Worm (Caenorhabditis elegans) whole organism, young adult: ENCODE results near the gene ttn-1.

Experiments used
- B0019.2 ChIP-seq: fragments of 200-800 bp; sonication (Bioruptor generic); conservative IDR thresholded peaks from 2 replicates; pipeline ENCODE4 v1.3.6; 2022; ENCODE audit warnings: missing genetic modification reagents, missing genetic modification characterization, missing compliant biosample characterization
- B0035.1 ChIP-seq: sonication (generic microtip); optimal IDR thresholded peaks from 2 replicates; lab custom pipeline; 2016; ENCODE audit warnings: missing genetic modification characterization, mild to moderate bottlenecking, missing compliant biosample characterization, missing genotype, missing genetic modification reagents
- B0336.3 ChIP-seq: fragments of 200-800 bp; sonication (Bioruptor generic); IDR thresholded peaks from 2 replicates; pipeline ENCODE4 v1.3.6; 2022; ENCODE audit warnings: missing genetic modification characterization, missing compliant biosample characterization
- F10E7.11 ChIP-seq: sonication (generic microtip); optimal IDR thresholded peaks from 2 replicates; lab custom pipeline; 2017; ENCODE audit warnings: mild to moderate bottlenecking, missing genetic modification characterization, moderate library complexity, missing compliant biosample characterization
- F22D6.2 ChIP-seq: sonication (generic microtip); optimal IDR thresholded peaks from 2 replicates; lab custom pipeline; 2016; ENCODE audit warnings: mild to moderate bottlenecking, missing genetic modification characterization, missing compliant biosample characterization
- F37B4.10 ChIP-seq: fragments of 200-800 bp; sonication (Bioruptor generic); IDR thresholded peaks from 2 replicates; pipeline ENCODE4 v1.3.6; 2022; ENCODE audit warnings: missing genetic modification characterization, missing compliant biosample characterization
- F52B5.7 ChIP-seq: sonication (generic microtip); optimal IDR thresholded peaks from 2 replicates; lab custom pipeline; 2016; ENCODE audit warnings: mild to moderate bottlenecking, missing genetic modification characterization, missing compliant biosample characterization
- F57C9.4 ChIP-seq: sonication (generic microtip); optimal IDR thresholded peaks from 2 replicates; lab custom pipeline; 2017; ENCODE audit warnings: mild to moderate bottlenecking, missing genetic modification characterization, missing compliant biosample characterization
- K11D2.4 ChIP-seq: fragments of 200-800 bp; sonication (Bioruptor generic); IDR thresholded peaks from 2 replicates; pipeline ENCODE4 v1.3.6; 2022; ENCODE audit warnings: missing genetic modification reagents, missing genetic modification characterization, missing compliant biosample characterization
- Y53G8AR.9 ChIP-seq: fragments of 200-800 bp; sonication (Bioruptor generic); conservative IDR thresholded peaks from 2 replicates; pipeline ENCODE4 v1.3.6; 2022; ENCODE audit warnings: missing genetic modification reagents, missing genetic modification characterization, missing compliant biosample characterization
- Y56A3A.18 ChIP-seq: fragments of 200-800 bp; sonication (Bioruptor generic); IDR thresholded peaks from 2 replicates; pipeline ENCODE4 v1.3.6; 2022; ENCODE audit warnings: missing genetic modification reagents, missing genetic modification characterization, missing compliant biosample characterization
- aptf-2 ChIP-seq: fragments of 200-800 bp; sonication (Bioruptor generic); conservative IDR thresholded peaks from 2 replicates; pipeline ENCODE4 v1.3.6; 2022; ENCODE audit warnings: missing genetic modification reagents, missing genetic modification characterization, missing compliant biosample characterization
- attf-3 ChIP-seq: fragments of 200-800 bp; sonication (Bioruptor generic); conservative IDR thresholded peaks from 2 replicates; pipeline ENCODE4 v1.3.6; 2022; ENCODE audit warnings: missing genetic modification reagents, missing genetic modification characterization, missing compliant biosample characterization
- attf-5 ChIP-seq: fragments of 200-800 bp; sonication (Bioruptor generic); optimal IDR thresholded peaks from 2 replicates; lab custom pipeline; 2018; ENCODE audit warnings: mild to moderate bottlenecking, missing genetic modification characterization, missing compliant biosample characterization
- ccch-3 ChIP-seq: fragments of 200-800 bp; sonication (Bioruptor generic); optimal IDR thresholded peaks from 2 replicates; lab custom pipeline; 2018; ENCODE audit warnings: mild to moderate bottlenecking, missing genetic modification characterization, missing compliant biosample characterization
- cebp-2 ChIP-seq: fragments of 200-800 bp; sonication (Bioruptor generic); IDR thresholded peaks from 2 replicates; pipeline ENCODE4 v1.3.6; 2022; ENCODE audit warnings: missing genetic modification characterization, missing compliant biosample characterization
- ceh-100 ChIP-seq: fragments of 200-800 bp; sonication (Bioruptor generic); IDR thresholded peaks from 2 replicates; pipeline ENCODE4 v1.3.6; 2022; ENCODE audit warnings: missing genetic modification reagents, missing genetic modification characterization, missing compliant biosample characterization
- ceh-27 ChIP-seq: fragments of 200-800 bp; sonication (Bioruptor generic); optimal IDR thresholded peaks from 2 replicates; lab custom pipeline; 2018; ENCODE audit warnings: mild to moderate bottlenecking, missing genetic modification characterization, moderate library complexity, missing compliant biosample characterization
- ceh-40 ChIP-seq: fragments of 200-800 bp; sonication (Bioruptor generic); IDR thresholded peaks from 2 replicates; pipeline ENCODE4 v1.3.6; 2022; ENCODE audit warnings: missing genetic modification characterization, missing compliant biosample characterization
- ceh-58 ChIP-seq: fragments of 200-800 bp; sonication (Bioruptor generic); IDR thresholded peaks from 2 replicates; pipeline ENCODE4 v1.3.6; 2022; ENCODE audit warnings: missing genetic modification characterization, missing compliant biosample characterization
- dox-1 ChIP-seq: fragments of 200-800 bp; sonication (Bioruptor generic); IDR thresholded peaks from 2 replicates; pipeline ENCODE4 v1.3.6; 2022; ENCODE audit warnings: missing genetic modification reagents, missing genetic modification characterization, missing compliant biosample characterization
- egl-18 ChIP-seq: fragments of 200-800 bp; sonication (Bioruptor generic); IDR thresholded peaks from 2 replicates; pipeline ENCODE4 v1.3.6; 2022; ENCODE audit warnings: missing genetic modification reagents, missing genetic modification characterization, missing compliant biosample characterization
- hlh-26 ChIP-seq: fragments of 200-800 bp; sonication (Bioruptor generic); conservative IDR thresholded peaks from 2 replicates; pipeline ENCODE4 v1.3.6; 2022; ENCODE audit warnings: missing genetic modification reagents, missing genetic modification characterization, missing compliant biosample characterization
- hrde-1 ChIP-seq: sonication (generic microtip); optimal IDR thresholded peaks from 2 replicates; lab custom pipeline; 2016; ENCODE audit warnings: missing genetic modification characterization, mild to moderate bottlenecking, missing compliant biosample characterization, moderate library complexity, missing genotype, missing genetic modification reagents, borderline replicate concordance
- hsf-1 ChIP-seq: fragments of 200-800 bp; sonication (Bioruptor generic); IDR thresholded peaks from 2 replicates; pipeline ENCODE4 v1.3.6; 2022; ENCODE audit warnings: missing genetic modification reagents, missing genetic modification characterization, missing compliant biosample characterization
- lir-1 ChIP-seq: fragments of 200-800 bp; sonication (Bioruptor generic); conservative IDR thresholded peaks from 2 replicates; pipeline ENCODE4 v1.3.6; 2022; ENCODE audit warnings: missing genetic modification reagents, missing genetic modification characterization, missing compliant biosample characterization
- lsl-1 ChIP-seq: fragments of 200-800 bp; sonication (Bioruptor generic); optimal IDR thresholded peaks from 2 replicates; lab custom pipeline; 2018; ENCODE audit warnings: mild to moderate bottlenecking, missing genetic modification characterization, moderate library complexity, missing compliant biosample characterization
- madf-10 ChIP-seq: sonication (generic microtip); optimal IDR thresholded peaks from 2 replicates; lab custom pipeline; 2016; ENCODE audit warnings: mild to moderate bottlenecking, missing genetic modification characterization, missing compliant biosample characterization
- madf-3 ChIP-seq: fragments of 200-800 bp; sonication (Bioruptor generic); IDR thresholded peaks from 2 replicates; pipeline ENCODE4 v1.3.6; 2022; ENCODE audit warnings: missing genetic modification reagents, missing genetic modification characterization, missing compliant biosample characterization
- madf-6 ChIP-seq: fragments of 200-800 bp; sonication (Bioruptor generic); IDR thresholded peaks from 2 replicates; pipeline ENCODE4 v1.3.6; 2022; ENCODE audit warnings: missing genetic modification reagents, missing genetic modification characterization, missing compliant biosample characterization
- mel-28 ChIP-seq: sonication (generic microtip); optimal IDR thresholded peaks from 2 replicates; lab custom pipeline; 2016; ENCODE audit warnings: borderline replicate concordance, mild to moderate bottlenecking, missing genetic modification characterization, missing compliant biosample characterization
- mxl-1 ChIP-seq: sonication (generic microtip); optimal IDR thresholded peaks from 2 replicates; lab custom pipeline; 2016; ENCODE audit warnings: missing genetic modification characterization, missing compliant biosample characterization
- nfyb-1 ChIP-seq: fragments of 200-800 bp; sonication (Bioruptor generic); IDR thresholded peaks from 2 replicates; pipeline ENCODE4 v1.3.6; 2022; ENCODE audit warnings: missing genetic modification reagents, missing genetic modification characterization, missing compliant biosample characterization
- nhr-80 ChIP-seq: sonication (generic microtip); optimal IDR thresholded peaks from 2 replicates; lab custom pipeline; 2016; ENCODE audit warnings: missing genetic modification characterization, missing compliant biosample characterization
- nhr-90 ChIP-seq: sonication (generic microtip); optimal IDR thresholded peaks from 2 replicates; lab custom pipeline; 2016; ENCODE audit warnings: missing genotype, mild to moderate bottlenecking, missing genetic modification characterization, missing compliant biosample characterization
- pbrm-1 ChIP-seq: fragments of 200-800 bp; sonication (Bioruptor generic); IDR thresholded peaks from 2 replicates; pipeline ENCODE4 v1.3.6; 2022; ENCODE audit warnings: missing genetic modification reagents, missing genetic modification characterization, missing compliant biosample characterization
- rcor-1 ChIP-seq: fragments of 200-800 bp; sonication (Bioruptor generic); IDR thresholded peaks from 2 replicates; pipeline ENCODE4 v1.3.6; 2022; ENCODE audit warnings: missing genetic modification reagents, missing genetic modification characterization, missing compliant biosample characterization
- snpc-1.1 ChIP-seq: sonication (generic microtip); optimal IDR thresholded peaks from 2 replicates; lab custom pipeline; 2017; ENCODE audit warnings: missing genetic modification characterization, mild to moderate bottlenecking, missing compliant biosample characterization, antibody characterized with exemption, moderate library complexity, missing genotype, missing genetic modification reagents; ENCODE audit not compliant: insufficient read depth
- snpc-1.3 ChIP-seq: sonication (generic microtip); optimal IDR thresholded peaks from 2 replicates; lab custom pipeline; 2017; ENCODE audit warnings: missing genetic modification characterization, mild to moderate bottlenecking, missing compliant biosample characterization, antibody characterized with exemption, moderate library complexity, missing genotype, missing genetic modification reagents; ENCODE audit not compliant: insufficient read depth
- snpc-3.4 ChIP-seq: sonication (generic microtip); optimal IDR thresholded peaks from 2 replicates; lab custom pipeline; 2017; ENCODE audit warnings: missing genetic modification characterization, mild to moderate bottlenecking, missing compliant biosample characterization, antibody characterized with exemption, moderate library complexity, missing genotype, missing genetic modification reagents
- tbx-9 ChIP-seq: sonication (generic microtip); optimal IDR thresholded peaks from 2 replicates; lab custom pipeline; 2016; ENCODE audit warnings: borderline replicate concordance, missing genetic modification characterization, inconsistent platforms, missing compliant biosample characterization
- ztf-28 ChIP-seq: fragments of 200-800 bp; sonication (Bioruptor generic); IDR thresholded peaks from 2 replicates; pipeline ENCODE4 v1.3.6; 2022; ENCODE audit warnings: missing genetic modification reagents, missing genetic modification characterization, missing compliant biosample characterization
- ztf-3 ChIP-seq: fragments of 200-800 bp; sonication (Bioruptor generic); optimal IDR thresholded peaks from 2 replicates; lab custom pipeline; 2018; ENCODE audit warnings: mild to moderate bottlenecking, missing genetic modification characterization, missing compliant biosample characterization

The ttn-1 gene

ce11 chrV:6226530-6227125 lies 24.2 kb upstream of the ttn-1 start, which contains the start of gene W06H8.6 (continued):
- TF ChIP-seq snpc-1.1 (no peak), B0336.3 (0 out of 2 replicates have a peak, but pooled peaks have one; percentile 12), hsf-1 (GFP tag; lab: Robert Waterston, UW) (no peak), cebp-2 (0 out of 2 replicates have a peak, but pooled peaks have one; percentile 57), F52B5.7 (tag; lab: Kevin White, UChicago) (peak; percentile 65), Y56A3A.18 (GFP tag; lab: Robert Waterston, UW) (peak; percentile 31; the same call in 1 of the 2 replicates), K11D2.4 (GFP tag; lab: Robert Waterston, UW) (no peak), pbrm-1 (peak; percentile 36; the same call in 1 of the 2 replicates), snpc-3.4 (no peak), F57C9.4 (tag; lab: Kevin White, UChicago) (no peak), nfyb-1 (GFP tag; lab: Robert Waterston, UW) (0 out of 2 replicates have a peak, but pooled peaks have one; percentile 67)

ce11 chrV:6225745-6226528 lies 23.5 kb upstream of the ttn-1 start:
- no peak for TF ChIP-seq ceh-27
- TF ChIP-seq ztf-3 (GFP tag; lab: Kevin White, UChicago): no peak
- TF ChIP-seq aptf-2: no peak
- no peak; the same call in 1 of the 2 replicates for TF ChIP-seq pbrm-1
- TF ChIP-seq ceh-58 (GFP tag; lab: Robert Waterston, UW): no peak
- TF ChIP-seq lir-1: 0 out of 2 replicates have a peak, but pooled peaks have one; percentile 15
- TF ChIP-seq B0019.2 (GFP tag; lab: Robert Waterston, UW): no peak
- no peak for TF ChIP-seq Y56A3A.18 (GFP tag; lab: Robert Waterston, UW)
- TF ChIP-seq ztf-28 (GFP tag; lab: Robert Waterston, UW): no peak
- TF ChIP-seq ceh-100: no peak
- no peak for TF ChIP-seq egl-18 (GFP tag; lab: Robert Waterston, UW)
- TF ChIP-seq attf-3 (GFP tag; lab: Robert Waterston, UW): no peak
- TF ChIP-seq nhr-90 (tag; lab: Kevin White, UChicago): no peak
- TF ChIP-seq F22D6.2 (tag; lab: Kevin White, UChicago): no peak
- TF ChIP-seq snpc-1.1: no peak
- 0 out of 2 replicates have a peak, but pooled peaks have one; percentile 15 for TF ChIP-seq madf-3 (GFP tag; lab: Robert Waterston, UW)
- no peak for TF ChIP-seq snpc-1.3 (tag; lab: Kevin White, UChicago)
- TF ChIP-seq mxl-1 (tag; lab: Kevin White, UChicago): no peak
- no peak for TF ChIP-seq madf-6 (GFP tag; lab: Robert Waterston, UW)
- no peak for TF ChIP-seq ccch-3 (GFP tag; lab: Kevin White, UChicago)
- TF ChIP-seq hlh-26 (GFP tag; lab: Robert Waterston, UW): no peak
- TF ChIP-seq F37B4.10 (GFP tag; lab: Robert Waterston, UW): no peak
- TF ChIP-seq K11D2.4 (GFP tag; lab: Robert Waterston, UW): 0 out of 2 replicates have a peak, but pooled peaks have one; percentile 28
- no peak for TF ChIP-seq tbx-9 (tag; lab: Kevin White, UChicago)
- no peak; the same call in 1 of the 2 replicates for TF ChIP-seq B0336.3
- no peak for TF ChIP-seq hrde-1 (tag; lab: Kevin White, UChicago)
- no peak for TF ChIP-seq madf-10
- no peak for TF ChIP-seq rcor-1 (GFP tag; lab: Robert Waterston, UW)
- TF ChIP-seq snpc-3.4: no peak
- no peak for TF ChIP-seq mel-28 (tag; lab: Kevin White, UChicago)
- TF ChIP-seq Y53G8AR.9 (GFP tag; lab: Robert Waterston, UW): 0 out of 2 replicates have a peak, but pooled peaks have one; percentile 10
- TF ChIP-seq F10E7.11: no peak
- no peak for TF ChIP-seq B0035.1 (tag; lab: Kevin White, UChicago)
- no peak for TF ChIP-seq attf-5 (GFP tag; lab: Kevin White, UChicago)
- no peak for TF ChIP-seq nhr-80 (tag; lab: Kevin White, UChicago)
- no peak for TF ChIP-seq lsl-1 (GFP tag; lab: Kevin White, UChicago)
- no peak for TF ChIP-seq cebp-2
- no peak for TF ChIP-seq dox-1 (GFP tag; lab: Robert Waterston, UW)
- no peak for TF ChIP-seq ceh-40 (GFP tag; lab: Robert Waterston, UW)
